Worm (Caenorhabditis elegans): Measurements from ENCODE around the gene str-225.
"Not testable (repeated sequence)": the region's sequence is repeated elsewhere in the genome, so short reads cannot be mapped to it uniquely, and the experiment has no call there.

str-225 gene

DNA sequence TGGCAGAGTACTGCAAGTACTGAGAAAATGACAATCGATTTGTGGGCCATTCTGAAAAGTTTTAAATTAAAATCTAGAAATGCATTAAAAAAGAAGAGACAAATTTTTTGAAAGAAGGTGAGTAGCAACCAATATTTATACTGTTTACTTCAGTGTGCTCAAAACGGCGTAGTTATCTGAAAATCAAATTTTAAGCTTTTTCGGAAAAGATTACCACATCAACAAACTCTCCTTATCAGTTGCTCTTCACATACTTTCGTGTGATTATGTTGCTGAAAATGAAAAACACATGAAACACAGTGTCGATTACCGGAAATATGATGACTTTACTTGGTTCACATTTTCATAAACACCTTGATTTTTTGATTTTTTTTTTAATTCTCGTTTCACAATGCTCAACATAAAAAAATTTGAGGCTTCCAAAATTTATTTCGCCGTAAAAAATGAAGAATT, 25.0 kb upstream of the str-225 start, which contains the start of gene lys-7:
lys-7 (minus strand) TSS at position 51 of the 453 bp plus-strand sequence.
- no peak for TF ChIP-seq cog-1 (tag; optimal IDR thresholded peaks at IDR 0.05)
- no peak for TF ChIP-seq ref-1 (GFP tag; conservative IDR thresholded peaks at IDR 0.05)
- TF ChIP-seq tab-1 (GFP tag; IDR thresholded peaks at IDR 0.05): no peak
- no peak for TF ChIP-seq ztf-29 (GFP tag; IDR thresholded peaks at IDR 0.05)
- TF ChIP-seq ztf-23 (GFP tag; IDR thresholded peaks at IDR 0.05): no peak

DNA sequence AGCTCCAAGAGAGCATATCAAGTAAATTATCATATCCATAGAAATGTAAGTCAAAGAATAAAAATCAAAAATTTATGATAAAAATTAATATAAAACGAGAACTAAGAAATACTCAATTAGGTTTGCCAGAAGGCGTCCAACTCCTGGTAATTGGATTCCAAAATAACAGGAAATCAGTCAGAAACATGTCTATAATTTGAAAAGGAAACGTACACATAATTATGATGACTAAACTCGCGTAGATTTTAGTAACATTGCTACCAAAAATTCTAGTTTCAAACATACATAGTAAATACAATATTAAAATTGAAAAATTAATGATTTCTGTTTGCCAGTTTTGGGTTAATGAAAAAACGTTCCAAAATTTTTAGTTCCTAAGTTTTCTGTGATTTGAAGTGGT, 22.9 kb upstream of the str-225 start, which contains the start of gene srbc-33:
srbc-33 (minus strand) TSS at position 101 of the 400 bp plus-strand sequence.
- TF ChIP-seq ztf-23 (GFP tag; IDR thresholded peaks at IDR 0.05) (no peak), flt-1 (GFP tag; IDR thresholded peaks at IDR 0.05) (no peak), cog-1 (tag; optimal IDR thresholded peaks at IDR 0.05) (no peak), ztf-29 (GFP tag; IDR thresholded peaks at IDR 0.05) (no peak), ref-1 (GFP tag; conservative IDR thresholded peaks at IDR 0.05) (no peak), med-1 (GFP tag; optimal IDR thresholded peaks at IDR 0.05; ENCODE audit: insufficient read depth) (no peak), tab-1 (GFP tag; IDR thresholded peaks at IDR 0.05) (no peak), klf-2 (GFP tag; conservative IDR thresholded peaks at IDR 0.05) (no peak), T22C8.4 (GFP tag; IDR thresholded peaks at IDR 0.05) (no peak)

DNA sequence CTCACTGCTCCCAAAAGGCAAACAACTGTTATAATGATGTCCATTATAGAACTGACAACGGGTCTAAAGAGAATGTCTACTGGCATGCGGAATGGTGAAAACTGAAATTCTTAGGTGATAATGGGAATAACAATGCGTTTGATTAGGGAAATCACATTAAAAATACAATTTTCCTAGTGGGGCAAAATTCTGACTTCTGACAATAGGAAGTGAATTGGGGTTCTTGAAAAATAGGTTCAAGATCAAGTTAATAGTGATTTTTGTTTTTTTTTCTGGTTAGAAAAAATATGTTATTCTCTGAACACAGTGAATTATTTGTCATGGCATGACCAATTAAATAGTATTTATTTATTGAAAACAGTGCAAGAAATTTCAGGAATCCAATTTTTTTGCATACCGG, 20.8 kb upstream of the str-225 start, which contains the start of gene srbc-32:
srbc-32 (minus strand) TSS at position 101 of the 400 bp plus-strand sequence.
- TF ChIP-seq ztf-29 (GFP tag; IDR thresholded peaks at IDR 0.05) (no peak), T22C8.4 (GFP tag; IDR thresholded peaks at IDR 0.05) (no peak), med-1 (GFP tag; optimal IDR thresholded peaks at IDR 0.05; ENCODE audit: insufficient read depth) (no peak), flt-1 (GFP tag; IDR thresholded peaks at IDR 0.05) (no peak), cog-1 (tag; optimal IDR thresholded peaks at IDR 0.05) (no peak), tab-1 (GFP tag; IDR thresholded peaks at IDR 0.05) (no peak), ztf-23 (GFP tag; IDR thresholded peaks at IDR 0.05) (no peak), klf-2 (GFP tag; conservative IDR thresholded peaks at IDR 0.05) (no peak), ref-1 (GFP tag; conservative IDR thresholded peaks at IDR 0.05) (no peak)

DNA sequence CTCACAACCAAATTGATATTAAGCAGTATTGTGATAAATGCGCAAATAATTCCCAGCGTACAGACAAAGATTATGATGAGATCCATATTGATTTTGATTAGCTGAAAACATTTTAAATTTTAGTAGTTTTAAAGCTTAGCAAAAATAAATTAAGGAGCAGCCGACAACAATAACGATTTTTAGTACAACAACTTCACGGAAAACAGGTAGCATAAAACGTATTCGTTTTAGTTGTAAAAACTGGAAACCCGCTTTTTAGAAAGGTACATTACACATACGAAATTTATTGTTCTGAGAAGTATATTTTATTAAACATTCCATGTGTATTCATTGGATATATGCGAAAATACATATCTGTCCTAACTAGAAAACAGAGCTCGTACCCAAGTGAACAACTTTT, 17.2 kb upstream of the str-225 start, which contains the start of gene srbc-36:
srbc-36 (minus strand) TSS at position 101 of the 400 bp plus-strand sequence.
- TF ChIP-seq klf-2 (GFP tag; conservative IDR thresholded peaks at IDR 0.05) (no peak), ref-1 (GFP tag; conservative IDR thresholded peaks at IDR 0.05) (no peak), med-1 (GFP tag; optimal IDR thresholded peaks at IDR 0.05; ENCODE audit: insufficient read depth) (no peak), ztf-29 (GFP tag; IDR thresholded peaks at IDR 0.05) (no peak), flt-1 (GFP tag; IDR thresholded peaks at IDR 0.05) (no peak), cog-1 (tag; optimal IDR thresholded peaks at IDR 0.05) (no peak), T22C8.4 (GFP tag; IDR thresholded peaks at IDR 0.05) (no peak), ztf-23 (GFP tag; IDR thresholded peaks at IDR 0.05) (no peak), tab-1 (GFP tag; IDR thresholded peaks at IDR 0.05) (no peak)

DNA sequence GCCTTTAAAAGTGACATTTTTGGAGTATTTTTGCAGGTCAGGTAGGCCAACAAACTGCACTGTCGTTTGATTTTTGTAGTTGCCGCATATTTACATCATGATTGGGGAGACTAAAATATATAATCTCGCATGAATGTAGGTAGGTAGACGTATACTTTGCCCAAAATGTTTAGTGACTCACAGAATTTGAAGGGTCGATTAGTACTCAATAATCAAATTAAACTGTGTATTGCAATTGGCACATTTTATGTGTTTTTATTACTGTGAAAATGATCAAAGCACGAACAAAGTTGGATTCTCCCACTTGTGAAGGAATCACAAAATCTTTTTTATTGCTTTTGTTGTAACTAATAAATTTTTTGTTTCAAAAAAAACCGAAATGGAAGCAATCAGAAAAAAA, 10.7 kb upstream of the str-225 start, which contains the start of gene C07G3.15:
C07G3.15 (minus strand) TSS at position 101 of the 400 bp plus-strand sequence.
- TF ChIP-seq ref-1 (GFP tag; conservative IDR thresholded peaks at IDR 0.05): no peak
- TF ChIP-seq med-1 (GFP tag; optimal IDR thresholded peaks at IDR 0.05; ENCODE audit: insufficient read depth): no peak
- TF ChIP-seq T22C8.4 (GFP tag; IDR thresholded peaks at IDR 0.05): no peak
- no peak for TF ChIP-seq flt-1 (GFP tag; IDR thresholded peaks at IDR 0.05)

DNA sequence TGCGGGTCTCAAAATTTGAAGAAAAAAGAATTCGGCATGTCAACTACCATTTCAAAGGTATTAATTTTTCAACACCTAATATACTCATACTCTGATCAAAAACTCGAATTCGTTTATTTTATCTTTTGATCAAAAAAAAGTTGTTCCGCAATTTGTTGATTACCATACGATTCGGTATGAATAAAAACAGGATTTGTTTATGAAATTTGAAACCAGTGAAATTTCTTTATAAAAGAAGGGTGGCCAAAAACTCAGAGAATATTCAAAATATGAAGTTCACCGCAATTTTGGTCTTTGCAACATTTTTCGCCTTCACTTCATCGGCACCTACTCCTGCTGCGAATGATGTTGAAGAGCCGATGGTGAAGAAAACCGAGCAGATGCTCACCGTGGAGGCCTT, 5.6 kb upstream of the str-225 start, which contains the start of the genes C07G3.8 and C07G3.10:
C07G3.8 (minus strand) TSS at position 101 of the 400 bp plus-strand sequence.
C07G3.10 (plus strand) TSS at position 270 of the 400 bp plus-strand sequence.
- TF ChIP-seq ztf-23 (GFP tag; IDR thresholded peaks at IDR 0.05) (no peak), cog-1 (tag; optimal IDR thresholded peaks at IDR 0.05) (no peak), klf-2 (GFP tag; conservative IDR thresholded peaks at IDR 0.05) (no peak), med-1 (GFP tag; optimal IDR thresholded peaks at IDR 0.05; ENCODE audit: insufficient read depth) (no peak), tab-1 (GFP tag; IDR thresholded peaks at IDR 0.05) (no peak), T22C8.4 (GFP tag; IDR thresholded peaks at IDR 0.05) (no peak), flt-1 (GFP tag; IDR thresholded peaks at IDR 0.05) (no peak), ref-1 (GFP tag; conservative IDR thresholded peaks at IDR 0.05) (no peak), ztf-29 (GFP tag; IDR thresholded peaks at IDR 0.05) (no peak)

DNA sequence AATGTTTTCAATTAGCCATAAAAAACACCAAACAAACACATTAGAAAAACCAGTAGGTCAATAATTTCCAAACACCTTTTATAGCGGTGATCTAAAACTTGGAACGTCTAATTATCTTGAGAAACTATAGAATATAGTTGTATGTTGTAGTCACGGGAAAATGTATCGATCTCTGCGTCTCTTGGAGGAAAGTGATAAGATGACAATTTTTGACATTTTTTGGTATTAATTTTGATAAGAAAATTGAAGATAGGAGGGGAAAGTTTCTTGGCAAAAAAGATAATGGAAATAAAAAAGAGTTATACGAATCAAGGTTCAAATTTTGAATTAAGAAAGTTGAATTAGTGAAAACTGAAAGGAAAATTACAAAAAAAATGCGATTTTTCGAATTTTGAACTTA, 1.9 kb upstream of the str-225 start:
- no peak for TF ChIP-seq cog-1 (tag; optimal IDR thresholded peaks at IDR 0.05)
- TF ChIP-seq T22C8.4 (GFP tag; IDR thresholded peaks at IDR 0.05): no peak
- no peak for TF ChIP-seq tab-1 (GFP tag; IDR thresholded peaks at IDR 0.05)
- no peak for TF ChIP-seq ztf-23 (GFP tag; IDR thresholded peaks at IDR 0.05)
- no peak for TF ChIP-seq klf-2 (GFP tag; conservative IDR thresholded peaks at IDR 0.05)
- TF ChIP-seq ref-1 (GFP tag; conservative IDR thresholded peaks at IDR 0.05): no peak
- TF ChIP-seq med-1 (GFP tag; optimal IDR thresholded peaks at IDR 0.05; ENCODE audit: insufficient read depth): no peak
- no peak for TF ChIP-seq flt-1 (GFP tag; IDR thresholded peaks at IDR 0.05)
- TF ChIP-seq ztf-29 (GFP tag; IDR thresholded peaks at IDR 0.05): no peak

DNA sequence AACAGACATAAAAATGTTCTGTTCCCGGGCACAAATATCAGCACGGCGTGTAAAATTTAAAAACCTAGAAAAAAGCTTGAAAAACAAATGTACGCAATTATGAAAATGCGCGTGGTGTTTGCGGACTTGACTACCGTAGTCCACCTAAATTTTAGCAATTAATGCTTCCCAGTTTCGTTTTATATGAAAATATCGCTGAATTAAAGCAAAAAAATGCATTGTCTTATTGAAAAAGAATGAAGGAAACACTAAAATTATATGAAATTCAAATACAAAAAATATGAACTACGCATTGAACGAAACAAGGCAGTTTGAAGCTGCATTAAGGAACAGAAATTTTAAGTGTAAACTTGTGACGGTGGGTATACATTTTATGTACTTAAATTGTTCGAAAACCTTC, 1.4 kb upstream of the str-225 start, which contains the start of gene ugt-64:
ugt-64 (minus strand) TSS at position 101 of the 400 bp plus-strand sequence.
- not testable (repeated sequence) for TF ChIP-seq T22C8.4, tab-1, ztf-23 (GFP tag; IDR thresholded peaks at IDR 0.05)

DNA sequence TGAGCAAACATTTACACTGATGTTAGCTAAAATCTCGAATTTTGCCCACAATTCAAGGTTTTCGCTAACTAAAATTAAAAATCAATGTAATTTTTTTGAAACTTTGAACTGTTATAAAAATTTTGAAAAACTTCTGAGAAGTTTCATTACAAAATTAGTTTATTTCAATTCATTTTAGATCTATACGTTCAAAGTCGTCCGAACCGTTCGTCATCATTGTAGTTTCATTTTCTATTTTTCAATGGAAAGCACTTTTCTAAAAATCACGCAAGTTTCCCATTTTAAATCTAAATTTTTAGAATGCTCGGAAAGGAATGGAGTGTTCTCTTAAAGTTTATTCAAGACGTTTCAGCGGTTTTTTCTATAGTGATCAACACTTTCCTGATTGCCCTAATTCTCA, 2.3 kb downstream of the str-225 start, which contains the start of gene str-228:
str-228 (plus strand) TSS at position 301 of the 400 bp plus-strand sequence.
- no peak for TF ChIP-seq tab-1 (GFP tag; IDR thresholded peaks at IDR 0.05)

DNA sequence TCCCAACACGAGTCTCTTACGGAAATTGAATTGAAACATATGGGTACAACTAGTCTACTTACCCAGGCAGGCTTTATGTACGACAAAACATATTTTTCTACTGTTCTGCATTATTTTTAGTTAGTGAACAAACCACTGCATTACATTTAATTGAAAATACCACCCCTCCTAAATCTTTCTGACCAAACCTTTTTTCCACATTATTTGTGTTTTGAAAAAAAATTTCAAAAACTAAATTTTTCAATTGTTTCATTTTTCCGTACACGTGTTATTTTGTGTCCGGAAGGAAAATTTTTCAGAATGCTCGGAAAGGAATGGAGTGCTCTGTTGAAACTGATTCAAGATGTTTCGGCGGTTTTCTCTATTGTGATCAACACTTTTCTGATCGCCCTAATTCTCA, 4.8 kb downstream of the str-225 start, which contains the start of gene str-226:
str-226 (plus strand) TSS at position 301 of the 400 bp plus-strand sequence.
- TF ChIP-seq ztf-29 (GFP tag; IDR thresholded peaks at IDR 0.05): no peak
- no peak for TF ChIP-seq ztf-23 (GFP tag; IDR thresholded peaks at IDR 0.05)
- TF ChIP-seq tab-1 (GFP tag; IDR thresholded peaks at IDR 0.05): no peak
- TF ChIP-seq cog-1 (tag; optimal IDR thresholded peaks at IDR 0.05): no peak
- TF ChIP-seq klf-2 (GFP tag; conservative IDR thresholded peaks at IDR 0.05): no peak
- TF ChIP-seq flt-1 (GFP tag; IDR thresholded peaks at IDR 0.05): no peak
- TF ChIP-seq ref-1 (GFP tag; conservative IDR thresholded peaks at IDR 0.05): no peak
- no peak for TF ChIP-seq T22C8.4 (GFP tag; IDR thresholded peaks at IDR 0.05)
- no peak for TF ChIP-seq med-1 (GFP tag; optimal IDR thresholded peaks at IDR 0.05; ENCODE audit: insufficient read depth)
